Worm (Caenorhabditis elegans) whole organism, L4 larva: ENCODE measurements around the gene F25B3.2.
A peak's percentile ranks its signal among the peaks of the same experiment; 100 is the strongest.

ENCODE experiments used
- D1046.2 ChIP-seq: fragments of 200-800 bp; sonication (Bioruptor generic); IDR thresholded peaks from 2 replicates; pipeline ENCODE4 v1.3.6; 2022; ENCODE audit warnings: missing genetic modification characterization, missing compliant biosample characterization
- F44E2.7 ChIP-seq: fragments of 200-800 bp; sonication (Bioruptor generic); IDR thresholded peaks from 2 replicates; pipeline ENCODE4 v2.1.2; 2022; ENCODE audit warnings: missing genetic modification characterization, missing compliant biosample characterization
- R02D3.7 ChIP-seq: fragments of 150-350 bp; sonication (generic microtip); optimal IDR thresholded peaks from 3 replicates; lab custom pipeline; 2014; ENCODE audit warnings: missing biosample characterization, missing genetic modification characterization
- T26A8.4 ChIP-seq: fragments of 200-800 bp; sonication (Bioruptor generic); IDR thresholded peaks from 2 replicates; pipeline ENCODE4 v1.3.6; 2022; ENCODE audit warnings: missing genetic modification characterization, missing compliant biosample characterization
- Y105C5A.15 ChIP-seq: fragments of 200-800 bp; sonication (Bioruptor generic); IDR thresholded peaks from 2 replicates; pipeline ENCODE4 v1.3.6; 2022; ENCODE audit warnings: missing genetic modification characterization, missing compliant biosample characterization
- Y48G9A.11 ChIP-seq: fragments of 200-800 bp; sonication (Bioruptor generic); IDR thresholded peaks from 2 replicates; pipeline ENCODE4 v1.3.6; 2022; ENCODE audit warnings: missing genetic modification reagents, missing genetic modification characterization, missing compliant biosample characterization
- Y5F2A.4 ChIP-seq: fragments of 200-800 bp; sonication (Bioruptor generic); optimal IDR thresholded peaks from 2 replicates; lab custom pipeline; 2018; ENCODE audit warnings: mild to moderate bottlenecking, missing genetic modification characterization, missing compliant biosample characterization
- Y75B8A.6 ChIP-seq: fragments of 200-800 bp; sonication (Bioruptor generic); IDR thresholded peaks from 2 replicates; pipeline ENCODE4 v1.3.6; 2022; ENCODE audit warnings: missing genetic modification reagents, missing genetic modification characterization, missing compliant biosample characterization
- ZK546.5 ChIP-seq, 2 experiments: sonication (generic microtip); optimal IDR thresholded peaks; 2 replicates each; lab custom pipeline; 2017; ENCODE audit warnings: missing biosample characterization in 2 of 2, missing genetic modification characterization in 2 of 2
- aly-2 ChIP-seq: sonication (generic microtip); optimal IDR thresholded peaks from 2 replicates; lab custom pipeline; 2018; ENCODE audit warnings: missing biosample characterization, missing genetic modification characterization
- ama-1 ChIP-seq: fragments of 150-350 bp; optimal IDR thresholded peaks from 2 replicates; lab custom pipeline; 2014; ENCODE audit warnings: inconsistent platforms, mixed read lengths
- attf-4 ChIP-seq: sonication (generic microtip); optimal IDR thresholded peaks from 3 replicates; lab custom pipeline; 2017; ENCODE audit warnings: missing biosample characterization, missing genetic modification characterization
- ceh-20 ChIP-seq: fragments of 200-800 bp; sonication (Bioruptor generic); IDR thresholded peaks from 2 replicates; pipeline ENCODE4 v1.3.6; 2022; ENCODE audit warnings: missing genetic modification reagents, missing genetic modification characterization, missing compliant biosample characterization
- ceh-32 ChIP-seq: sonication (generic microtip); optimal IDR thresholded peaks from 2 replicates; lab custom pipeline; 2016; ENCODE audit warnings: mild to moderate bottlenecking, missing genetic modification characterization, missing compliant biosample characterization; ENCODE audit not compliant: poor library complexity
- ceh-62 ChIP-seq: sonication (generic microtip); optimal IDR thresholded peaks from 2 replicates; lab custom pipeline; 2017; ENCODE audit warnings: missing biosample characterization, missing genetic modification characterization
- cey-2 ChIP-seq: sonication (generic microtip); optimal IDR thresholded peaks from 3 replicates; lab custom pipeline; 2017; ENCODE audit warnings: missing genetic modification characterization, mild to moderate bottlenecking, missing compliant biosample characterization, antibody characterized with exemption, borderline replicate concordance; ENCODE audit not compliant: insufficient read depth
- daf-12 ChIP-seq: fragments of 150-350 bp; optimal IDR thresholded peaks from 2 replicates; lab custom pipeline; 2014; ENCODE audit warnings: missing biosample characterization, missing genetic modification reagents, missing genetic modification characterization
- dmd-8 ChIP-seq: fragments of 200-800 bp; sonication (Bioruptor generic); IDR thresholded peaks from 2 replicates; pipeline ENCODE4 v1.3.6; 2022; ENCODE audit warnings: missing genetic modification characterization, missing compliant biosample characterization
- dpl-1 ChIP-seq: fragments of 150-350 bp; optimal IDR thresholded peaks from 2 replicates; lab custom pipeline; 2014; ENCODE audit warnings: missing biosample characterization, missing genetic modification reagents, missing genetic modification characterization
- duxl-1 ChIP-seq: sonication (generic microtip); optimal IDR thresholded peaks from 2 replicates; lab custom pipeline; 2016; ENCODE audit warnings: mild to moderate bottlenecking, missing genetic modification characterization, moderate library complexity, missing compliant biosample characterization; ENCODE audit not compliant: poor library complexity
- dve-1 ChIP-seq: sonication (generic microtip); optimal IDR thresholded peaks from 2 replicates; lab custom pipeline; 2017; ENCODE audit warnings: antibody characterized with exemption, mild to moderate bottlenecking, missing genetic modification characterization, missing compliant biosample characterization; ENCODE audit not compliant: insufficient read depth
- egl-43 ChIP-seq: fragments of 200-800 bp; sonication (Bioruptor generic); IDR thresholded peaks from 2 replicates; pipeline ENCODE4 v1.3.6; 2022; ENCODE audit warnings: missing genetic modification reagents, missing genetic modification characterization, missing compliant biosample characterization
- fos-1 ChIP-seq: fragments of 150-350 bp; optimal IDR thresholded peaks from 2 replicates; lab custom pipeline; 2014; ENCODE audit warnings: missing biosample characterization, missing genetic modification characterization
- gei-8 ChIP-seq: fragments of 200-800 bp; sonication (Bioruptor generic); optimal IDR thresholded peaks from 2 replicates; lab custom pipeline; 2018; ENCODE audit warnings: mild to moderate bottlenecking, missing genetic modification characterization, missing compliant biosample characterization
- hmg-1.1 ChIP-seq: fragments of 200-800 bp; sonication (Bioruptor generic); IDR thresholded peaks from 2 replicates; pipeline ENCODE4 v1.3.6; 2022; ENCODE audit warnings: missing genetic modification reagents, missing genetic modification characterization, missing compliant biosample characterization
- lin-15B ChIP-seq: fragments of 150-350 bp; sonication (generic microtip); optimal IDR thresholded peaks from 3 replicates; lab custom pipeline; 2014; ENCODE audit warnings: missing biosample characterization, missing genetic modification characterization
- lin-39 ChIP-seq: fragments of 150-350 bp; optimal IDR thresholded peaks from 2 replicates; lab custom pipeline; 2014; ENCODE audit warnings: missing biosample characterization, missing genetic modification reagents, missing genetic modification characterization
- madf-5 ChIP-seq, 2 experiments: fragments of 200-800 bp; sonication (Bioruptor generic); IDR thresholded peaks; 2 replicates each; pipeline ENCODE4 v1.3.6; 2022; ENCODE audit warnings: missing compliant biosample characterization in 2 of 2, missing genetic modification characterization in 2 of 2
- madf-9 ChIP-seq: fragments of 200-800 bp; sonication (Bioruptor generic); conservative IDR thresholded peaks from 2 replicates; pipeline ENCODE4 v1.3.6; 2022; ENCODE audit warnings: missing genetic modification reagents, missing genetic modification characterization, missing compliant biosample characterization
- mep-1 ChIP-seq: fragments of 150-350 bp; sonication (generic microtip); optimal IDR thresholded peaks from 3 replicates; lab custom pipeline; 2014; ENCODE audit warnings: missing biosample characterization, missing genetic modification characterization
- mxl-2 ChIP-seq: fragments of 200-800 bp; sonication (Bioruptor generic); conservative IDR thresholded peaks from 2 replicates; pipeline ENCODE4 v1.3.6; 2022; ENCODE audit warnings: missing genetic modification reagents, missing genetic modification characterization, missing compliant biosample characterization
- mxl-3 ChIP-seq: fragments of 200-800 bp; sonication (Bioruptor generic); optimal IDR thresholded peaks from 2 replicates; lab custom pipeline; 2018; ENCODE audit warnings: mild to moderate bottlenecking, missing genetic modification characterization, missing compliant biosample characterization
- nhr-10 ChIP-seq: fragments of 150-350 bp; optimal IDR thresholded peaks from 2 replicates; lab custom pipeline; 2014; ENCODE audit warnings: missing biosample characterization, missing genetic modification characterization
- nhr-102 ChIP-seq: sonication (generic microtip); optimal IDR thresholded peaks from 2 replicates; lab custom pipeline; 2016; ENCODE audit warnings: mild to moderate bottlenecking, missing genetic modification characterization, moderate library complexity, missing compliant biosample characterization
- nhr-111 ChIP-seq: fragments of 200-800 bp; sonication (Bioruptor generic); optimal IDR thresholded peaks from 2 replicates; lab custom pipeline; 2018; ENCODE audit warnings: mild to moderate bottlenecking, missing genetic modification characterization, missing compliant biosample characterization
- nhr-237 ChIP-seq: sonication (generic microtip); optimal IDR thresholded peaks from 2 replicates; lab custom pipeline; 2017; ENCODE audit warnings: missing biosample characterization, missing genetic modification characterization
- nhr-25 ChIP-seq: sonication (generic microtip); optimal IDR thresholded peaks from 2 replicates; lab custom pipeline; 2017; ENCODE audit warnings: missing genetic modification characterization, mild to moderate bottlenecking, missing compliant biosample characterization, antibody characterized with exemption, moderate library complexity, borderline replicate concordance; ENCODE audit not compliant: insufficient read depth
- nhr-28 ChIP-seq: fragments of 150-350 bp; optimal IDR thresholded peaks from 2 replicates; lab custom pipeline; 2014; ENCODE audit warnings: missing biosample characterization, missing genetic modification characterization
- nhr-48 ChIP-seq: sonication (generic microtip); optimal IDR thresholded peaks from 2 replicates; lab custom pipeline; 2016; ENCODE audit warnings: mild to moderate bottlenecking, missing genetic modification characterization, missing compliant biosample characterization
- nhr-76 ChIP-seq: fragments of 150-350 bp; optimal IDR thresholded peaks from 2 replicates; lab custom pipeline; 2014; ENCODE audit warnings: missing biosample characterization, missing genetic modification characterization
- php-3 ChIP-seq: fragments of 200-800 bp; sonication (Bioruptor generic); IDR thresholded peaks from 2 replicates; pipeline ENCODE4 v1.3.6; 2022; ENCODE audit warnings: missing genetic modification reagents, missing genetic modification characterization, missing compliant biosample characterization
- rbr-2 ChIP-seq: sonication (generic microtip); optimal IDR thresholded peaks from 2 replicates; lab custom pipeline; 2016; ENCODE audit warnings: missing genotype, missing genetic modification characterization, missing compliant biosample characterization
- set-16 ChIP-seq: fragments of 200-800 bp; sonication (Bioruptor generic); IDR thresholded peaks from 2 replicates; pipeline ENCODE4 v1.3.6; 2022; ENCODE audit warnings: missing genetic modification reagents, missing genetic modification characterization, missing compliant biosample characterization
- skn-1 ChIP-seq: fragments of 150-350 bp; optimal IDR thresholded peaks from 2 replicates; lab custom pipeline; 2014; ENCODE audit warnings: missing biosample characterization, missing genetic modification characterization
- spr-1 ChIP-seq: sonication (generic microtip); optimal IDR thresholded peaks from 2 replicates; lab custom pipeline; 2016; ENCODE audit warnings: mild to moderate bottlenecking, missing genetic modification characterization, missing compliant biosample characterization
- spr-3 ChIP-seq: fragments of 200-800 bp; sonication (Bioruptor generic); optimal IDR thresholded peaks from 2 replicates; lab custom pipeline; 2018; ENCODE audit warnings: mild to moderate bottlenecking, missing genetic modification characterization, missing compliant biosample characterization
- unc-62 ChIP-seq, 3 experiments: fragments of 150-350 bp in 1 of 3; sonication (generic microtip); optimal IDR thresholded peaks in 2 of 3; peaks in 1 of 3; 1 replicate in 1 of 3; 2 replicates in 2 of 3; lab custom pipeline; 2014 to 2017; ENCODE audit warnings: missing biosample characterization in 3 of 3, missing genetic modification characterization in 3 of 3, missing genetic modification reagents in 3 of 3, missing genotype in 1 of 3
- vab-7 ChIP-seq: fragments of 200-800 bp; sonication (Bioruptor generic); IDR thresholded peaks from 2 replicates; pipeline ENCODE4 v1.3.6; 2022; ENCODE audit warnings: missing genetic modification reagents, missing genetic modification characterization, missing compliant biosample characterization
- zag-1 ChIP-seq: fragments of 150-350 bp; optimal IDR thresholded peaks from 2 replicates; lab custom pipeline; 2014; ENCODE audit warnings: missing biosample characterization, missing genetic modification characterization
- zfp-2 ChIP-seq: sonication (generic microtip); optimal IDR thresholded peaks from 2 replicates; lab custom pipeline; 2016; ENCODE audit warnings: mild to moderate bottlenecking, missing genetic modification characterization, missing compliant biosample characterization

F25B3.2 gene

DNA sequence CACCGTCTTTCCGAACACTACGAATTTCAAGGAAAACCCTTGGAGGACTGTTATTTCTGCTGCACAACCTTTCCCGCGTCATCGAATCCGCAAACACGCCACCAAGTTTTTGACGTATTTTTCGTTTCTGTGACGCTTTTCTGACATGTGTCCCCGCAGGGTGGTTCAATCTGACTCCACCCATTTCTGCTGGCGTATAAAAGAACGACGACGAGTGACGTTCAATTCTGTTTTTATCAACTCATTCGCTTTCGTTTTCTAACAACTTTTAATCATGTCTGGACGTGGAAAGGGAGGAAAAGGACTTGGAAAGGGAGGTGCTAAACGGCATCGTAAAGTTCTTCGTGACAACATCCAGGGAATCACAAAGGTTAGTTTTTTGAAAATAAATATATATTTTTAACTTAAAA lies 30.2 kb upstream of the F25B3.2 start, which contains the start of gene his-37 (continued):
- TF ChIP-seq lin-15B (tag; lab: Kevin White, UChicago) (no peak), Y48G9A.11 (GFP tag; lab: Robert Waterston, UW) (0 out of 2 replicates have a peak, but pooled peaks have one; percentile 8), nhr-28 (tag; lab: Kevin White, UChicago) (peak; percentile 99), daf-12 (no peak), aly-2 (tag; lab: Kevin White, UChicago) (no peak), rbr-2 (tag; lab: Kevin White, UChicago) (peak; percentile 99), spr-3 (GFP tag; lab: Kevin White, UChicago) (peak; percentile 89), ZK546.5 (tag; optimal IDR thresholded peaks at IDR 0.05; lab: Kevin White, UChicago) (peak in 1 of 2 experiments; percentile 79), egl-43 (peak; percentile 95), nhr-25 (peak; percentile 98), zfp-2 (tag; lab: Kevin White, UChicago) (peak; percentile 85), mxl-3 (GFP tag; lab: Kevin White, UChicago) (peak; percentile 99), unc-62 (GFP tag; optimal IDR thresholded peaks at IDR 0.05 in 1 of 2; lab: Kevin White, UChicago) (peak; percentile 46 to 100), unc-62 (tag; optimal IDR thresholded peaks at IDR 0.05; lab: Kevin White, UChicago) (no peak), dve-1 (tag; lab: Kevin White, UChicago) (peak; percentile 100), T26A8.4 (peak; percentile 98), ceh-20 (peak; percentile 99), dmd-8 (GFP tag; lab: Robert Waterston, UW) (no peak), mep-1 (tag; lab: Kevin White, UChicago) (peak; percentile 99), skn-1 (peak; percentile 78), madf-5 (GFP tag; IDR thresholded peaks at IDR 0.05; lab: Robert Waterston, UW) (peak in 1 of 2 experiments; percentile 86; a peak in 1 of 4 replicates), fos-1 (tag; lab: Kevin White, UChicago) (peak; percentile 74), mxl-2 (GFP tag; lab: Robert Waterston, UW) (peak; percentile 85; the same call in 1 of the 2 replicates), hmg-1.1 (GFP tag; lab: Robert Waterston, UW) (peak; percentile 97), set-16 (GFP tag; lab: Robert Waterston, UW) (peak; percentile 51; the same call in 1 of the 2 replicates), D1046.2 (peak; percentile 91; the same call in 1 of the 2 replicates), ceh-62 (tag; lab: Kevin White, UChicago) (no peak), Y75B8A.6 (GFP tag; lab: Robert Waterston, UW) (peak; percentile 64; the same call in 1 of the 2 replicates), nhr-102 (tag; lab: Kevin White, UChicago) (peak; percentile 99), dpl-1 (GFP tag; lab: Kevin White, UChicago) (peak; percentile 95), duxl-1 (tag; lab: Kevin White, UChicago) (peak; percentile 96), php-3 (peak; percentile 94), nhr-237 (peak; percentile 82), gei-8 (GFP tag; lab: Kevin White, UChicago) (peak; percentile 17), ceh-32 (peak; percentile 82), attf-4 (tag; lab: Kevin White, UChicago) (peak; percentile 21), F44E2.7 (GFP tag; lab: Robert Waterston, UW) (no peak), zag-1 (tag; lab: Kevin White, UChicago) (peak; percentile 83), nhr-10 (tag; lab: Kevin White, UChicago) (peak; percentile 73), madf-9 (peak; percentile 98), Y105C5A.15 (GFP tag; lab: Robert Waterston, UW) (peak; percentile 61; the same call in 1 of the 2 replicates), nhr-76 (tag; lab: Kevin White, UChicago) (peak; percentile 85), nhr-48 (tag; lab: Kevin White, UChicago) (peak; percentile 96), R02D3.7 (tag; lab: Kevin White, UChicago) (no peak), nhr-111 (GFP tag; lab: Kevin White, UChicago) (no peak), ama-1 (lab: Kevin White, UChicago) (peak; percentile 95), spr-1 (tag; lab: Kevin White, UChicago) (peak; percentile 96), lin-39 (tag; lab: Kevin White, UChicago) (peak; percentile 62), vab-7 (GFP tag; lab: Robert Waterston, UW) (peak; percentile 92), cey-2 (tag; lab: Kevin White, UChicago) (peak; percentile 88), Y5F2A.4 (GFP tag; lab: Kevin White, UChicago) (peak; percentile 84)
